Worm (Caenorhabditis elegans) whole organism, L4 larva: ENCODE data around the gene K07F5.7.

Experiments used
- F10B5.3 ChIP-seq: sonication (generic microtip); optimal IDR thresholded peaks from 2 replicates; lab custom pipeline; 2016; ENCODE audit warnings: mild to moderate bottlenecking, missing genetic modification characterization, missing compliant biosample characterization
- T20F7.1 ChIP-seq: fragments of 200-800 bp; sonication (Bioruptor generic); optimal IDR thresholded peaks from 2 replicates; lab custom pipeline; 2018; ENCODE audit warnings: mild to moderate bottlenecking, missing genetic modification characterization, missing compliant biosample characterization
- T26A8.4 ChIP-seq: fragments of 200-800 bp; sonication (Bioruptor generic); IDR thresholded peaks from 2 replicates; pipeline ENCODE4 v1.3.6; 2022; ENCODE audit warnings: missing genetic modification characterization, missing compliant biosample characterization
- Y48G9A.11 ChIP-seq: fragments of 200-800 bp; sonication (Bioruptor generic); IDR thresholded peaks from 2 replicates; pipeline ENCODE4 v1.3.6; 2022; ENCODE audit warnings: missing genetic modification reagents, missing genetic modification characterization, missing compliant biosample characterization
- aha-1 ChIP-seq: fragments of 150-350 bp; peaks from one replicate; lab custom pipeline; 2014; ENCODE audit warnings: missing biosample characterization, missing genetic modification characterization
- aly-2 ChIP-seq: sonication (generic microtip); optimal IDR thresholded peaks from 2 replicates; lab custom pipeline; 2018; ENCODE audit warnings: missing biosample characterization, missing genetic modification characterization
- ceh-62 ChIP-seq: sonication (generic microtip); optimal IDR thresholded peaks from 2 replicates; lab custom pipeline; 2017; ENCODE audit warnings: missing biosample characterization, missing genetic modification characterization
- ceh-82 ChIP-seq: sonication (generic microtip); optimal IDR thresholded peaks from 2 replicates; lab custom pipeline; 2017; ENCODE audit warnings: missing biosample characterization, missing genetic modification characterization
- ces-1 ChIP-seq: fragments of 150-350 bp; sonication (generic microtip); optimal IDR thresholded peaks from 4 replicates; lab custom pipeline; 2014; ENCODE audit warnings: missing biosample characterization, missing genetic modification reagents, missing genetic modification characterization
- daf-16 ChIP-seq, 3 experiments: sonication (generic microtip); optimal IDR thresholded peaks; 2 replicates each; lab custom pipeline; 2016 to 2017; ENCODE audit warnings: missing genetic modification characterization in 3 of 3, missing genetic modification reagents in 3 of 3, mild to moderate bottlenecking in 2 of 3, missing compliant biosample characterization in 2 of 3, missing biosample characterization in 1 of 3, moderate library complexity in 1 of 3
- daf-8 ChIP-seq: fragments of 200-800 bp; sonication (Bioruptor generic); IDR thresholded peaks from 2 replicates; pipeline ENCODE4 v1.3.6; 2022; ENCODE audit warnings: missing genetic modification characterization, missing compliant biosample characterization
- dmd-6 ChIP-seq: fragments of 200-800 bp; sonication (Bioruptor generic); IDR thresholded peaks from 2 replicates; pipeline ENCODE4 v1.3.6; 2022; ENCODE audit warnings: missing genetic modification reagents, missing genetic modification characterization, missing compliant biosample characterization
- dpl-1 ChIP-seq: fragments of 150-350 bp; optimal IDR thresholded peaks from 2 replicates; lab custom pipeline; 2014; ENCODE audit warnings: missing biosample characterization, missing genetic modification reagents, missing genetic modification characterization
- dve-1 ChIP-seq: sonication (generic microtip); optimal IDR thresholded peaks from 2 replicates; lab custom pipeline; 2017; ENCODE audit warnings: antibody characterized with exemption, mild to moderate bottlenecking, missing genetic modification characterization, missing compliant biosample characterization; ENCODE audit not compliant: insufficient read depth
- egl-43 ChIP-seq: fragments of 200-800 bp; sonication (Bioruptor generic); IDR thresholded peaks from 2 replicates; pipeline ENCODE4 v1.3.6; 2022; ENCODE audit warnings: missing genetic modification reagents, missing genetic modification characterization, missing compliant biosample characterization
- hif-1 ChIP-seq, 2 experiments: sonication (generic microtip); optimal IDR thresholded peaks; 2 replicates each; lab custom pipeline; 2016 to 2017; ENCODE audit warnings: missing compliant biosample characterization in 2 of 2, missing genetic modification characterization in 2 of 2, missing genetic modification reagents in 2 of 2, missing genotype in 2 of 2, mild to moderate bottlenecking in 1 of 2
- lin-1 ChIP-seq: fragments of 200-800 bp; sonication (Bioruptor generic); IDR thresholded peaks from 2 replicates; pipeline ENCODE4 v1.3.6; 2022; ENCODE audit warnings: missing genetic modification reagents, missing genetic modification characterization, missing compliant biosample characterization
- lin-13 ChIP-seq: fragments of 150-350 bp; optimal IDR thresholded peaks from 2 replicates; lab custom pipeline; 2014; ENCODE audit warnings: missing biosample characterization, missing genetic modification reagents, missing genetic modification characterization
- lin-38 ChIP-seq: fragments of 200-800 bp; sonication (Bioruptor generic); IDR thresholded peaks from 2 replicates; pipeline ENCODE4 v1.3.6; 2022; ENCODE audit warnings: missing genetic modification reagents, missing genetic modification characterization, missing compliant biosample characterization
- lin-39 ChIP-seq: fragments of 150-350 bp; optimal IDR thresholded peaks from 2 replicates; lab custom pipeline; 2014; ENCODE audit warnings: missing biosample characterization, missing genetic modification reagents, missing genetic modification characterization
- madf-9 ChIP-seq: fragments of 200-800 bp; sonication (Bioruptor generic); conservative IDR thresholded peaks from 2 replicates; pipeline ENCODE4 v1.3.6; 2022; ENCODE audit warnings: missing genetic modification reagents, missing genetic modification characterization, missing compliant biosample characterization
- mes-2 ChIP-seq: sonication (generic microtip); optimal IDR thresholded peaks from 2 replicates; lab custom pipeline; 2016; ENCODE audit warnings: missing genotype, mild to moderate bottlenecking, missing genetic modification characterization, missing compliant biosample characterization; ENCODE audit not compliant: poor library complexity, severe bottlenecking
- nhr-102 ChIP-seq: sonication (generic microtip); optimal IDR thresholded peaks from 2 replicates; lab custom pipeline; 2016; ENCODE audit warnings: mild to moderate bottlenecking, missing genetic modification characterization, moderate library complexity, missing compliant biosample characterization
- nhr-28 ChIP-seq: fragments of 150-350 bp; optimal IDR thresholded peaks from 2 replicates; lab custom pipeline; 2014; ENCODE audit warnings: missing biosample characterization, missing genetic modification characterization
- nhr-6 ChIP-seq: fragments of 150-350 bp; optimal IDR thresholded peaks from 2 replicates; lab custom pipeline; 2014; ENCODE audit warnings: missing biosample characterization, missing genetic modification characterization
- nhr-77 ChIP-seq: fragments of 150-350 bp; optimal IDR thresholded peaks from 2 replicates; lab custom pipeline; 2014; ENCODE audit warnings: missing biosample characterization, missing genetic modification characterization
- pqm-1 ChIP-seq: sonication (generic microtip); optimal IDR thresholded peaks from 2 replicates; lab custom pipeline; 2017; ENCODE audit warnings: missing biosample characterization, missing genetic modification characterization
- tra-1 ChIP-seq: fragments of 200-800 bp; sonication (Bioruptor generic); IDR thresholded peaks from 2 replicates; pipeline ENCODE4 v1.3.6; 2022; ENCODE audit warnings: missing genetic modification reagents, missing genetic modification characterization, missing compliant biosample characterization
- unc-130 ChIP-seq: sonication (generic microtip); optimal IDR thresholded peaks from 2 replicates; lab custom pipeline; 2016; ENCODE audit warnings: missing genetic modification reagents, missing genetic modification characterization, missing compliant biosample characterization
- unc-62 ChIP-seq, 3 experiments: fragments of 150-350 bp in 1 of 3; sonication (generic microtip); optimal IDR thresholded peaks in 2 of 3; peaks in 1 of 3; 1 replicate in 1 of 3; 2 replicates in 2 of 3; lab custom pipeline; 2014 to 2017; ENCODE audit warnings: missing biosample characterization in 3 of 3, missing genetic modification characterization in 3 of 3, missing genetic modification reagents in 3 of 3, missing genotype in 1 of 3
- vab-7 ChIP-seq: fragments of 200-800 bp; sonication (Bioruptor generic); IDR thresholded peaks from 2 replicates; pipeline ENCODE4 v1.3.6; 2022; ENCODE audit warnings: missing genetic modification reagents, missing genetic modification characterization, missing compliant biosample characterization
- zag-1 ChIP-seq: fragments of 150-350 bp; optimal IDR thresholded peaks from 2 replicates; lab custom pipeline; 2014; ENCODE audit warnings: missing biosample characterization, missing genetic modification characterization
- zfp-2 ChIP-seq: sonication (generic microtip); optimal IDR thresholded peaks from 2 replicates; lab custom pipeline; 2016; ENCODE audit warnings: mild to moderate bottlenecking, missing genetic modification characterization, missing compliant biosample characterization
- zfp-3 ChIP-seq: fragments of 200-800 bp; sonication (Bioruptor generic); conservative IDR thresholded peaks from 2 replicates; pipeline ENCODE4 v1.3.6; 2022; ENCODE audit warnings: missing genetic modification reagents, missing genetic modification characterization, missing compliant biosample characterization
- ztf-11 ChIP-seq: fragments of 150-350 bp; optimal IDR thresholded peaks from 2 replicates; lab custom pipeline; 2014; ENCODE audit warnings: missing biosample characterization, missing genetic modification characterization
- ztf-7 ChIP-seq: fragments of 150-350 bp; optimal IDR thresholded peaks from 2 replicates; lab custom pipeline; 2014; ENCODE audit warnings: missing biosample characterization, missing genetic modification characterization

Gene K07F5.7

DNA sequence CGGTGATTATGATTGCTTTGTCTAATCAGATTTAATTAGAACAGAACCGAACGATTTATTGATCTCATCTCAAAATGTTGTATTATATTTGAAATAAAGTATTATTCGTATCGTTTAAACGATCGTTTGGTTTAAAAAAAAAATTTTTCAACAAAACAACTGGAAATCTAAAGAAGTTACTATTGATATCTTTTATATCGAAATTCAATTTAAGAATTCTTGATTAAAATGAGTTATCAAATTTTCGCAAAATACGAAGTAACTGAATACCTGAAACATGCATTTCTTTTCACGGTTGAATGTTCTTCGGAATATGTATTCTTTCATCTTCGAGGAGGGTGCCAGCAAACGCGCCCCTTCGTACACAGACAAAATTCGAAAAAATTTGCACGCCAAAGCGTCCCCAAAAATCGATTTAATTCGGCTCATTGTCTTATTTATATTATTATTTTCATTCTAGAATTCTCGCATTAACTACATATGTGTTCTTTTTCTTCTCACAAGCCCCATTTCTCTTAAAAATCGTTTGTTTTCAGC lies 10.0 kb upstream of the K07F5.7 start, which contains the start of gene npp-1:
TSS of gene npp-1 (plus strand) at position 537 of the 537 bp plus-strand sequence.
- peak; percentile 20 for TF ChIP-seq dve-1 (tag; lab: Kevin White, UChicago)
- peak; percentile 88 for TF ChIP-seq mes-2 (tag; lab: Kevin White, UChicago)
- peak; percentile 86 for TF ChIP-seq lin-38 (GFP tag; lab: Robert Waterston, UW)
- peak; percentile 10 for TF ChIP-seq unc-130
- peak in 1 of 2 experiments; percentile 92 for TF ChIP-seq unc-62 (GFP tag; optimal IDR thresholded peaks at IDR 0.05 in 1 of 2; lab: Kevin White, UChicago)
- TF ChIP-seq unc-62 (tag; optimal IDR thresholded peaks at IDR 0.05; lab: Kevin White, UChicago): no peak
- TF ChIP-seq ztf-7 (tag; lab: Kevin White, UChicago): no peak
- no peak for TF ChIP-seq egl-43 (GFP tag; lab: Robert Waterston, UW)
- peak; percentile 30 for TF ChIP-seq lin-13 (GFP tag; lab: Kevin White, UChicago)
- TF ChIP-seq F10B5.3 (tag; lab: Kevin White, UChicago): no peak
- 0 out of 2 replicates have a peak, but pooled peaks have one; percentile 5 for TF ChIP-seq vab-7 (GFP tag; lab: Robert Waterston, UW)
- TF ChIP-seq T20F7.1 (GFP tag; lab: Kevin White, UChicago): peak; percentile 7
- TF ChIP-seq ces-1: no peak
- TF ChIP-seq zfp-3: no peak
- TF ChIP-seq aha-1: peak; percentile 57
- peak; percentile 55 for TF ChIP-seq dpl-1
- TF ChIP-seq nhr-28: peak; percentile 17
- no peak for TF ChIP-seq nhr-102 (tag; lab: Kevin White, UChicago)
- TF ChIP-seq dmd-6 (GFP tag; lab: Robert Waterston, UW): no peak
- TF ChIP-seq nhr-77 (tag; lab: Kevin White, UChicago): peak; percentile 28
- TF ChIP-seq lin-1 (GFP tag; lab: Robert Waterston, UW): no peak
- TF ChIP-seq zfp-2 (tag; lab: Kevin White, UChicago): no peak
- TF ChIP-seq madf-9 (GFP tag; lab: Robert Waterston, UW): no peak
- TF ChIP-seq ceh-62 (tag; lab: Kevin White, UChicago): no peak
- TF ChIP-seq nhr-6: no peak
- no peak for TF ChIP-seq hif-1 (tag; optimal IDR thresholded peaks at IDR 0.05; lab: Kevin White, UChicago)
- no peak for TF ChIP-seq daf-16 (GFP tag; optimal IDR thresholded peaks at IDR 0.05; lab: Kevin White, UChicago)
- peak; percentile 12 for TF ChIP-seq daf-16 (tag; optimal IDR thresholded peaks at IDR 0.05; lab: Kevin White, UChicago)
- TF ChIP-seq lin-39: no peak
- TF ChIP-seq, all 104 proteins: peak for 13

DNA sequence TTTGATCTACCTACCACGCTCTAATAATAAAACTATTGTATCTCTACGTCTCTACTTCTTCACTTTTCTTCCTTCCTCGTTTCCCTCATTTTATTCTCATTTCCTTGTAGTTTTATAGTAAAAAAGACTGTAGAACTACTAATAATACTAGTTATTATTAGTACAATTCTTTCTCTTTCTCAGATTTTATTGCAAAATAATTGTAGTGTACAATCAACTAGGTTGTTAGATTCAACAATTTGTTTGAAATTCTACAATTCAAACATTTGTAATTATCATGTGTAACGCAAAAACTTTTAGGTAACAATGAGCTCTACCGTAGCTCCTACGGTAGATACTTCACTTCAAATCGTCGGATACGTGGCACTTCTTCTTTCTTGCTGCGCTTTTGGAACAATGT lies 7.7 kb upstream of the K07F5.7 start, which contains the start of gene K07F5.12:
TSS of gene K07F5.12 (plus strand) at position 301 of the 400 bp plus-strand sequence.
- no peak for TF ChIP-seq Y48G9A.11
- TF ChIP-seq ceh-82 (tag; lab: Kevin White, UChicago): no peak
- no peak for TF ChIP-seq daf-8 (GFP tag; lab: Robert Waterston, UW)
- no peak for TF ChIP-seq T26A8.4 (GFP tag; lab: Robert Waterston, UW)
- no peak for TF ChIP-seq zfp-3
- no peak for TF ChIP-seq ztf-7 (tag; lab: Kevin White, UChicago)
- no peak for TF ChIP-seq zag-1 (tag; lab: Kevin White, UChicago)
- no peak for TF ChIP-seq ztf-11 (tag; lab: Kevin White, UChicago)
- no peak for TF ChIP-seq T20F7.1 (GFP tag; lab: Kevin White, UChicago)
- TF ChIP-seq tra-1 (GFP tag; lab: Robert Waterston, UW): no peak
- TF ChIP-seq, all 104 proteins: peak for 0

DNA sequence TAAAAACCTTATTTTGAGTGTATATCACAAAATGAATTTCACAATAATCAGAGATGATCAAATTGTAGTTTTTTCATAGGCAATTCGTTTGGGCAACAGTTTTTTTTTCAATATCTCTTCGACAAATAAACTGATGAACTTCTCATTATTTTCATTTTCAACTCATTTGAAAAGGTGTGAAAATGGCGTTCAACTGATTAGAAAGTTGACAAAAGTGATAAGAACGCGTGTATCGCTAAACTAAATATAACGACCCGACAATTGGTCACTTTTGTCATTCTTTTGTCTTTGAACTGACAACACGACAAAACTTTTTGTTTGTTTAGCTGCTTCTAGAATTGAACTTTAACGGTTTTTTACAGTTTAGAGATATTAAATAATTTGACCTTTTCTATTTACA lies 7.0 kb upstream of the K07F5.7 start:
- TF ChIP-seq dve-1 (tag; lab: Kevin White, UChicago) (peak; percentile 13), dmd-6 (GFP tag; lab: Robert Waterston, UW) (peak; percentile 30; the same call in 1 of the 2 replicates), pqm-1 (tag; lab: Kevin White, UChicago) (peak; percentile 47), aly-2 (tag; lab: Kevin White, UChicago) (no peak), T20F7.1 (GFP tag; lab: Kevin White, UChicago) (no peak)
